Fruit fly (Drosophila melanogaster) whole organism, wandering third instar larva: ENCODE measurements around the gene CG34310.

Experiments used
- Abd-B ChIP-seq: fragments of >200 bp; optimal IDR thresholded peaks from 2 replicates; lab custom pipeline; 2017; ENCODE audit warnings: missing biosample characterization, missing genetic modification characterization
- CG32264 ChIP-seq: fragments of 200-800 bp; sonication (Bioruptor generic); optimal IDR thresholded peaks from 2 replicates; lab custom pipeline; 2016; ENCODE audit warnings: missing biosample characterization, missing genetic modification characterization
- CG9705 ChIP-seq: fragments of 200-800 bp; sonication (Bioruptor generic); optimal IDR thresholded peaks from 2 replicates; lab custom pipeline; 2018; ENCODE audit warnings: missing biosample characterization, mild to moderate bottlenecking, missing genetic modification characterization
- CrebA ChIP-seq: fragments of 200-800 bp; sonication (Bioruptor generic); optimal IDR thresholded peaks from 2 replicates; lab custom pipeline; 2016; ENCODE audit warnings: missing biosample characterization, mild to moderate bottlenecking, missing genetic modification characterization, borderline replicate concordance
- Dfd ChIP-seq: fragments of >200 bp; optimal IDR thresholded peaks from 2 replicates; lab custom pipeline; 2017; ENCODE audit warnings: missing biosample characterization, missing genetic modification characterization
- Dif ChIP-seq: fragments of 200-275, 200-300 bp; sonication (Bioruptor generic); optimal IDR thresholded peaks from 2 replicates; lab custom pipeline; 2018; ENCODE audit warnings: missing biosample characterization, missing genetic modification characterization; ENCODE audit not compliant: partially characterized antibody
- GATAd ChIP-seq: sonication (Bioruptor generic); optimal IDR thresholded peaks from 2 replicates; lab custom pipeline; 2016; ENCODE audit warnings: missing biosample characterization, missing genetic modification characterization
- HLH106 ChIP-seq: fragments of 200-800 bp; optimal IDR thresholded peaks from 3 replicates; lab custom pipeline; 2019; ENCODE audit warnings: missing biosample characterization, mild to moderate bottlenecking, missing genetic modification characterization, moderate library complexity
- Hnf4 ChIP-seq: fragments of 200-800 bp; sonication (Bioruptor generic); optimal IDR thresholded peaks from 2 replicates; lab custom pipeline; 2016; ENCODE audit warnings: missing biosample characterization, mild to moderate bottlenecking, missing genetic modification characterization
- Hr78 ChIP-seq: fragments of >200 bp; optimal IDR thresholded peaks from 2 replicates; lab custom pipeline; 2017; ENCODE audit warnings: missing biosample characterization, missing genetic modification characterization
- Hr83 ChIP-seq: fragments of 200-300 bp; sonication (Bioruptor generic); optimal IDR thresholded peaks from 2 replicates; lab custom pipeline; 2016; ENCODE audit warnings: missing biosample characterization, mild to moderate bottlenecking, missing genetic modification characterization, moderate library complexity; ENCODE audit not compliant: poor library complexity, severe bottlenecking
- Jra ChIP-seq: sonication (Bioruptor generic); optimal IDR thresholded peaks from 2 replicates; lab custom pipeline; 2016; ENCODE audit warnings: missing biosample characterization, missing genetic modification characterization
- Mio ChIP-seq: sonication (Bioruptor generic); optimal IDR thresholded peaks from 2 replicates; lab custom pipeline; 2016; ENCODE audit warnings: missing biosample characterization, missing genetic modification characterization
- Myc ChIP-seq: fragments of >200 bp; optimal IDR thresholded peaks from 2 replicates; lab custom pipeline; 2017
- N ChIP-seq: fragments of >200 bp; optimal IDR thresholded peaks from 2 replicates; lab custom pipeline; 2018; ENCODE audit warnings: missing biosample characterization, missing external identifiers, missing genetic modification characterization
- OdsH ChIP-seq: fragments of 200-800 bp; sonication (Bioruptor generic); optimal IDR thresholded peaks from 2 replicates; lab custom pipeline; 2016; ENCODE audit warnings: missing biosample characterization, mild to moderate bottlenecking, missing genetic modification characterization
- Rel ChIP-seq, 2 experiments: fragments of 200-800 bp; sonication (Bioruptor generic) in 1 of 2; optimal IDR thresholded peaks; 2 replicates in 1 of 2; 3 replicates in 1 of 2; lab custom pipeline; 2016 to 2019; ENCODE audit warnings: mild to moderate bottlenecking in 2 of 2, missing biosample characterization in 2 of 2, missing genetic modification characterization in 2 of 2, moderate library complexity in 1 of 2
- Sp1 ChIP-seq: fragments of 200-800 bp; sonication (Bioruptor generic); optimal IDR thresholded peaks from 3 replicates; lab custom pipeline; 2019; ENCODE audit warnings: missing biosample characterization, mild to moderate bottlenecking, missing genetic modification characterization, moderate library complexity
- Vsx2 ChIP-seq: fragments of 200-300, 225-300 bp; sonication (Bioruptor generic); optimal IDR thresholded peaks from 2 replicates; lab custom pipeline; 2018; ENCODE audit warnings: missing biosample characterization, missing genetic modification characterization; ENCODE audit not compliant: partially characterized antibody
- br ChIP-seq: fragments of 200-800 bp; sonication (Bioruptor generic); optimal IDR thresholded peaks from 2 replicates; lab custom pipeline; 2016; ENCODE audit warnings: missing biosample characterization, missing genetic modification characterization
- brk ChIP-seq: fragments of 200-800 bp; sonication (Bioruptor generic); optimal IDR thresholded peaks from 2 replicates; lab custom pipeline; 2016; ENCODE audit warnings: missing biosample characterization, mild to moderate bottlenecking, missing genetic modification characterization
- dl ChIP-seq, 2 experiments: fragments of 175-275, 200-275 bp in 1 of 2; fragments of 200-275 bp in 1 of 2; sonication (Bioruptor generic); optimal IDR thresholded peaks; lab custom pipeline; 2018; ENCODE audit warnings: mild to moderate bottlenecking in 2 of 2, missing biosample characterization in 2 of 2, missing genetic modification characterization in 2 of 2, moderate library complexity in 2 of 2; ENCODE audit not compliant: partially characterized antibody in 2 of 2, insufficient read depth in 1 of 2
- dmrt93B ChIP-seq: fragments of 200-800 bp; sonication (Bioruptor generic); optimal IDR thresholded peaks from 2 replicates; lab custom pipeline; 2018; ENCODE audit warnings: missing biosample characterization, mild to moderate bottlenecking, missing genetic modification characterization
- dsf ChIP-seq: sonication (Bioruptor generic); optimal IDR thresholded peaks from 2 replicates; lab custom pipeline; 2016; ENCODE audit warnings: missing biosample characterization, missing genetic modification characterization, borderline replicate concordance
- ey ChIP-seq: fragments of 200-800 bp; sonication (Bioruptor generic); optimal IDR thresholded peaks from 2 replicates; lab custom pipeline; 2016; ENCODE audit warnings: missing biosample characterization, missing genetic modification characterization
- foxo ChIP-seq, 2 experiments: fragments of 200-800 bp; sonication (Bioruptor generic); optimal IDR thresholded peaks; 2 replicates in 1 of 2; 3 replicates in 1 of 2; lab custom pipeline; 2016 to 2017; ENCODE audit warnings: missing biosample characterization in 2 of 2, missing genetic modification characterization in 2 of 2
- fru ChIP-seq: fragments of 200-800 bp; sonication (Bioruptor generic); optimal IDR thresholded peaks from 3 replicates; lab custom pipeline; 2016; ENCODE audit warnings: missing biosample characterization, mild to moderate bottlenecking, missing genetic modification characterization
- h ChIP-seq: fragments of 200-800 bp; sonication (Bioruptor generic); optimal IDR thresholded peaks from 3 replicates; lab custom pipeline; 2016; ENCODE audit warnings: missing biosample characterization, mild to moderate bottlenecking, missing genetic modification characterization
- jim ChIP-seq: fragments of 175-275, 200-325 bp; sonication (Bioruptor generic); optimal IDR thresholded peaks from 2 replicates; lab custom pipeline; 2016; ENCODE audit warnings: missing biosample characterization, mild to moderate bottlenecking, missing genetic modification characterization
- lola ChIP-seq: fragments of >200 bp; optimal IDR thresholded peaks from 2 replicates; lab custom pipeline; 2017; ENCODE audit warnings: missing biosample characterization, missing genetic modification characterization
- pan ChIP-seq: fragments of >200 bp; optimal IDR thresholded peaks from 2 replicates; lab custom pipeline; 2017
- psq ChIP-seq: fragments of 200-800 bp; sonication (Bioruptor generic); optimal IDR thresholded peaks from 3 replicates; lab custom pipeline; 2017; ENCODE audit warnings: missing biosample characterization, mild to moderate bottlenecking, missing genetic modification characterization, moderate library complexity
- rgr ChIP-seq: fragments of 200-800 bp; sonication (Bioruptor generic); optimal IDR thresholded peaks from 3 replicates; lab custom pipeline; 2016; ENCODE audit warnings: missing biosample characterization, mild to moderate bottlenecking, missing genetic modification characterization
- sage ChIP-seq: fragments of 200-800 bp; sonication (Bioruptor generic); optimal IDR thresholded peaks from 2 replicates; lab custom pipeline; 2016; ENCODE audit warnings: missing biosample characterization, mild to moderate bottlenecking, missing genetic modification characterization
- sv ChIP-seq: fragments of 200-800 bp; sonication (Bioruptor generic); optimal IDR thresholded peaks from 3 replicates; lab custom pipeline; 2016; ENCODE audit warnings: missing biosample characterization, missing genetic modification characterization
- tai ChIP-seq: sonication (Bioruptor generic); optimal IDR thresholded peaks from 2 replicates; lab custom pipeline; 2016; ENCODE audit warnings: missing biosample characterization, missing genetic modification characterization
- usp ChIP-seq: fragments of >200 bp; optimal IDR thresholded peaks from 2 replicates; lab custom pipeline; 2017; ENCODE audit warnings: missing biosample characterization, missing genetic modification characterization
- woc ChIP-seq: sonication (Bioruptor generic); optimal IDR thresholded peaks from 2 replicates; lab custom pipeline; 2016; ENCODE audit warnings: missing biosample characterization, mild to moderate bottlenecking, missing genetic modification characterization

CG34310 gene

dm6 chr2L:6696229-6696628 is 32.8 kb downstream of the CG34310 start:
- TF ChIP-seq Hnf4 (GFP tag; lab: Kevin White, UChicago), result no peak
- TF ChIP-seq Sp1 (GFP tag; lab: Kevin White, UChicago), result no peak
- TF ChIP-seq Dfd (GFP tag; lab: Kevin White, UChicago), result no peak
- TF ChIP-seq h (GFP tag; lab: Kevin White, UChicago), result no peak
- no peak for TF ChIP-seq brk (GFP tag; lab: Kevin White, UChicago)
- no peak for TF ChIP-seq HLH106 (tag; lab: Kevin White, UChicago)
- no peak for TF ChIP-seq sv (GFP tag; lab: Kevin White, UChicago)

DNA sequence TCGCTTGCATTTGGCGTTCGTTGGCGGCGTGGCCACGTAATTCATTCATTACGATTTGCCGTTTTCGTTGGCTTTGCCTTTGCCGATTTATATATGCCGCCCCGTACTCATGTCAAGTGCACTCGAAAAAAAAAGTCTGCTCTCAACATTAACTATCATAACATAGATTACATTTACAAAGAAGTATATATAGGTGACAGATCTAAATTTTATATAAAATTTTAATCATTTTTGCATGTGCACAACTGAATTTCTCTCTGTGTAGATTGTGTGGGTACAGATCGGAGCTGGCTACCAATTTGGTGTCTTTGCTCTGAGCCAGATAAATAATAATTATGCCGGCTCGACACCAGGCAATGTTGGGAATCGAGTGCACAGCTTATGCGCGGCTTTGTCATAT is 34.9 kb downstream of the CG34310 start:
- TF ChIP-seq Hr83 (GFP tag; lab: Kevin White, UChicago) (no peak), fru (GFP tag; lab: Kevin White, UChicago) (peak; percentile 71), sv (GFP tag; lab: Kevin White, UChicago) (no peak), foxo (GFP tag; optimal IDR thresholded peaks at IDR 0.05; lab: Kevin White, UChicago) (peak in 1 of 2 experiments; percentile 59), Vsx2 (GFP tag; lab: Kevin White, UChicago) (no peak), Hr78 (GFP tag; lab: Kevin White, UChicago) (no peak), pan (lab: Kevin White, UChicago) (no peak), Dfd (GFP tag; lab: Kevin White, UChicago) (no peak), CG32264 (GFP tag; lab: Kevin White, UChicago) (peak; percentile 14), br (GFP tag; lab: Kevin White, UChicago) (peak; percentile 70), psq (GFP tag; lab: Kevin White, UChicago) (peak; percentile 51), GATAd (no peak), dmrt93B (peak; percentile 31), dl (GFP tag; optimal IDR thresholded peaks at IDR 0.05; lab: Kevin White, UChicago; ENCODE audit: insufficient read depth in 1 of 2, partially characterized antibody in 2 of 2) (no peak), ey (GFP tag; lab: Kevin White, UChicago) (peak; percentile 63), Sp1 (GFP tag; lab: Kevin White, UChicago) (peak; percentile 52), Jra (GFP tag; lab: Kevin White, UChicago) (no peak), Abd-B (no peak), jim (GFP tag; lab: Kevin White, UChicago) (no peak), tai (GFP tag; lab: Kevin White, UChicago) (no peak), N (no peak), CG9705 (GFP tag; lab: Kevin White, UChicago) (no peak), woc (GFP tag; lab: Kevin White, UChicago) (no peak), lola (no peak), brk (GFP tag; lab: Kevin White, UChicago) (no peak), usp (no peak), Myc (lab: Kevin White, UChicago) (no peak), sage (GFP tag; lab: Kevin White, UChicago) (no peak), dsf (no peak), Mio (GFP tag; lab: Kevin White, UChicago) (no peak), HLH106 (tag; lab: Kevin White, UChicago) (peak; percentile 68), h (GFP tag; lab: Kevin White, UChicago) (peak; percentile 63), CrebA (GFP tag; lab: Kevin White, UChicago) (no peak), Hnf4 (GFP tag; lab: Kevin White, UChicago) (peak; percentile 48), rgr (GFP tag; lab: Kevin White, UChicago) (peak; percentile 66), Dif (GFP tag; lab: Kevin White, UChicago) (no peak), OdsH (peak; percentile 60), Rel (GFP tag; optimal IDR thresholded peaks at IDR 0.05; lab: Kevin White, UChicago) (no peak), Rel (tag; optimal IDR thresholded peaks at IDR 0.05; lab: Kevin White, UChicago) (no peak)

- TF ChIP-seq Hr78 (GFP tag; lab: Kevin White, UChicago), result no peak
- TF ChIP-seq N, result no peak
- no peak for TF ChIP-seq usp
- no peak for TF ChIP-seq Jra (GFP tag; lab: Kevin White, UChicago)
- no peak for TF ChIP-seq rgr (GFP tag; lab: Kevin White, UChicago)
- TF ChIP-seq Dif (GFP tag; lab: Kevin White, UChicago), result no peak
- no peak for TF ChIP-seq CG9705 (GFP tag; lab: Kevin White, UChicago)
- TF ChIP-seq OdsH, result no peak
- no peak for TF ChIP-seq dsf
- TF ChIP-seq dl (GFP tag; optimal IDR thresholded peaks at IDR 0.05; lab: Kevin White, UChicago; ENCODE audit: insufficient read depth in 1 of 2, partially characterized antibody in 2 of 2), result no peak
- no peak for TF ChIP-seq dmrt93B
- TF ChIP-seq br (GFP tag; lab: Kevin White, UChicago), result no peak
- TF ChIP-seq, all 38 proteins: peak for 0
Measured at dm6 chr2L:6700742-6701141, 37.3 kb downstream of the CG34310 start.
